Fruit fly (Drosophila melanogaster) whole organism, embryonic: ENCODE data around the gene MsrA.

Experiments
- Atf-2 ChIP-seq: fragments of 200-800 bp; sonication (Bioruptor generic); optimal IDR thresholded peaks from 2 replicates; lab custom pipeline; 2016; ENCODE audit warnings: missing biosample characterization, missing genetic modification characterization
- Blimp-1 ChIP-seq: fragments of 200-800 bp; sonication (Bioruptor generic); optimal IDR thresholded peaks from 3 replicates; lab custom pipeline; 2018; ENCODE audit warnings: missing biosample characterization, missing genetic modification characterization, mild to moderate bottlenecking, moderate library complexity, missing genetic modification reagents
- CG10267 ChIP-seq: fragments of 200-800 bp; sonication (Bioruptor generic); optimal IDR thresholded peaks from 2 replicates; lab custom pipeline; 2018; ENCODE audit warnings: missing biosample characterization, mild to moderate bottlenecking, missing genetic modification characterization, moderate library complexity
- CG10462 ChIP-seq: fragments of 200-800 bp; sonication (Bioruptor generic); optimal IDR thresholded peaks from 2 replicates; lab custom pipeline; 2016; ENCODE audit warnings: missing biosample characterization, missing genetic modification characterization
- CG10654 ChIP-seq: fragments of 200-800 bp; sonication (Bioruptor generic); optimal IDR thresholded peaks from 2 replicates; lab custom pipeline; 2016; ENCODE audit warnings: missing biosample characterization, missing genetic modification characterization
- CG10979 ChIP-seq: fragments of 200-800 bp; sonication (Bioruptor generic); optimal IDR thresholded peaks from 2 replicates; lab custom pipeline; 2018; ENCODE audit warnings: missing biosample characterization, mild to moderate bottlenecking, missing genetic modification characterization, moderate library complexity
- CG11696 ChIP-seq: fragments of 200-800 bp; sonication (Bioruptor generic); IDR thresholded peaks from 2 replicates; pipeline ENCODE4 v1.3.6; 2022; ENCODE audit warnings: missing biosample characterization, missing genetic modification characterization
- CG12219 ChIP-seq: fragments of 200-800 bp; sonication (Bioruptor generic); optimal IDR thresholded peaks from 3 replicates; lab custom pipeline; 2018; ENCODE audit warnings: missing biosample characterization, mild to moderate bottlenecking, missing genetic modification characterization
- CG13123 ChIP-seq: fragments of 200-800 bp; sonication (Bioruptor generic); optimal IDR thresholded peaks from 2 replicates; lab custom pipeline; 2016; ENCODE audit warnings: missing biosample characterization, missing genetic modification characterization
- CG13624 ChIP-seq: fragments of 200-800 bp; sonication (Bioruptor generic); optimal IDR thresholded peaks from 2 replicates; lab custom pipeline; 2016; ENCODE audit warnings: missing biosample characterization, missing genetic modification characterization
- CG14441 ChIP-seq: fragments of 200-800 bp; sonication (Bioruptor generic); IDR thresholded peaks from 2 replicates; pipeline ENCODE4 v1.3.6; 2022; ENCODE audit warnings: missing biosample characterization, missing genetic modification characterization
- CG15269 ChIP-seq: fragments of 200-800 bp; sonication (Bioruptor generic); optimal IDR thresholded peaks from 2 replicates; lab custom pipeline; 2018; ENCODE audit warnings: missing biosample characterization, mild to moderate bottlenecking, missing genetic modification characterization, moderate library complexity
- CG17186 ChIP-seq: fragments of 200-800 bp; sonication (Bioruptor generic); optimal IDR thresholded peaks from 3 replicates; lab custom pipeline; 2017; ENCODE audit warnings: missing biosample characterization, missing genetic modification reagents, missing genetic modification characterization
- CG17328 ChIP-seq: fragments of 200-800 bp; sonication (Bioruptor generic); IDR thresholded peaks from 2 replicates; pipeline ENCODE4 v1.3.6; 2022; ENCODE audit warnings: missing biosample characterization, missing genetic modification characterization
- CG17568 ChIP-seq: fragments of 200-800 bp; sonication (Bioruptor generic); optimal IDR thresholded peaks from 2 replicates; lab custom pipeline; 2018; ENCODE audit warnings: missing biosample characterization, mild to moderate bottlenecking, missing genetic modification characterization, moderate library complexity
- CG18476 ChIP-seq: fragments of 200-800 bp; sonication (Bioruptor generic); optimal IDR thresholded peaks from 2 replicates; lab custom pipeline; 2016; ENCODE audit warnings: missing biosample characterization, mild to moderate bottlenecking, missing genetic modification characterization
- CG2199 ChIP-seq: fragments of 200-800 bp; sonication (Bioruptor generic); IDR thresholded peaks from 3 replicates; pipeline ENCODE4 v1.3.6; 2022; ENCODE audit warnings: missing biosample characterization, missing genetic modification characterization
- CG2678 ChIP-seq: fragments of 200-800 bp; sonication (Bioruptor generic); optimal IDR thresholded peaks from 3 replicates; lab custom pipeline; 2019; ENCODE audit warnings: missing biosample characterization, mild to moderate bottlenecking, missing genetic modification characterization, moderate library complexity
- CG2875 ChIP-seq: fragments of 200-800 bp; sonication (Bioruptor generic); optimal IDR thresholded peaks from 2 replicates; lab custom pipeline; 2017; ENCODE audit warnings: missing biosample characterization, mild to moderate bottlenecking, missing genetic modification characterization, missing genetic modification reagents
- CG32772 ChIP-seq: fragments of 200-800 bp; sonication (Bioruptor generic); IDR thresholded peaks from 2 replicates; pipeline ENCODE4 v1.3.6; 2022; ENCODE audit warnings: missing biosample characterization, missing genetic modification characterization
- CG34224 ChIP-seq: fragments of 200-800 bp; sonication (Bioruptor generic); IDR thresholded peaks from 3 replicates; pipeline ENCODE4 v1.3.6; 2022; ENCODE audit warnings: missing biosample characterization, missing genetic modification characterization; ENCODE audit not compliant: partially characterized antibody
- CG5180 ChIP-seq: fragments of 200-800 bp; sonication (Bioruptor generic); optimal IDR thresholded peaks from 3 replicates; lab custom pipeline; 2017; ENCODE audit warnings: missing biosample characterization, missing genetic modification characterization, mild to moderate bottlenecking, moderate library complexity, missing genetic modification reagents
- CG6791 ChIP-seq: fragments of 200-800 bp; sonication (Bioruptor generic); IDR thresholded peaks from 3 replicates; pipeline ENCODE4 v1.3.6; 2022; ENCODE audit warnings: missing biosample characterization, missing genetic modification characterization; ENCODE audit not compliant: partially characterized antibody
- CG6813 ChIP-seq: fragments of 200-800 bp; sonication (Bioruptor generic); optimal IDR thresholded peaks from 2 replicates; lab custom pipeline; 2017; ENCODE audit warnings: missing biosample characterization, missing genetic modification characterization, mild to moderate bottlenecking, moderate library complexity, missing genetic modification reagents
- CG7745 ChIP-seq: fragments of 200-800 bp; sonication (Bioruptor generic); optimal IDR thresholded peaks from 2 replicates; lab custom pipeline; 2018; ENCODE audit warnings: missing biosample characterization, mild to moderate bottlenecking, missing genetic modification characterization, moderate library complexity
- CrebB ChIP-seq: fragments of 200-800 bp; sonication (Bioruptor generic); optimal IDR thresholded peaks from 3 replicates; lab custom pipeline; 2018; ENCODE audit warnings: missing biosample characterization, mild to moderate bottlenecking, missing genetic modification characterization
- Dbx ChIP-seq: fragments of 200-800 bp; sonication (Bioruptor generic); IDR thresholded peaks from 3 replicates; pipeline ENCODE4 v1.3.6; 2022; ENCODE audit warnings: missing biosample characterization, missing genetic modification characterization
- Dip2 ChIP-seq: fragments of 200-800 bp; sonication (Bioruptor generic); IDR thresholded peaks from 2 replicates; pipeline ENCODE4 v1.3.6; 2022; ENCODE audit warnings: missing biosample characterization, missing genetic modification characterization
- Dip3 ChIP-seq: fragments of 200-800 bp; sonication (Bioruptor generic); optimal IDR thresholded peaks from 3 replicates; lab custom pipeline; 2016; ENCODE audit warnings: missing biosample characterization, missing genetic modification characterization
- E2f2 ChIP-seq: fragments of 200-800 bp; sonication (Bioruptor generic); IDR thresholded peaks from 2 replicates; pipeline ENCODE4 v1.3.6; 2022; ENCODE audit warnings: missing biosample characterization, missing genetic modification characterization
- ERR ChIP-seq: fragments of 200-800 bp; sonication (Bioruptor generic); optimal IDR thresholded peaks from 2 replicates; lab custom pipeline; 2016; ENCODE audit warnings: missing biosample characterization, missing genetic modification characterization
- Ets97D ChIP-seq: fragments of 200-800 bp; sonication (Bioruptor generic); optimal IDR thresholded peaks from 3 replicates; lab custom pipeline; 2016; ENCODE audit warnings: missing biosample characterization, missing genetic modification characterization
- HHEX ChIP-seq: fragments of 200-800 bp; sonication (Bioruptor generic); optimal IDR thresholded peaks from 3 replicates; lab custom pipeline; 2017; ENCODE audit warnings: missing biosample characterization, mild to moderate bottlenecking, missing genetic modification characterization, missing genetic modification reagents
- Jarid2 ChIP-seq: fragments of 200-800 bp; sonication (Bioruptor generic); optimal IDR thresholded peaks from 3 replicates; lab custom pipeline; 2017; ENCODE audit warnings: mild to moderate bottlenecking, missing biosample characterization, missing genetic modification reagents, missing genetic modification characterization
- Lpt ChIP-seq: fragments of >200 bp; optimal IDR thresholded peaks from 2 replicates; lab custom pipeline; 2018; ENCODE audit warnings: missing biosample characterization, missing genetic modification characterization
- MTF-1 ChIP-seq: fragments of 200-800 bp; sonication (Bioruptor generic); optimal IDR thresholded peaks from 2 replicates; lab custom pipeline; 2018; ENCODE audit warnings: missing biosample characterization, mild to moderate bottlenecking, missing genetic modification characterization, borderline replicate concordance
- Med ChIP-seq: fragments of 200-800 bp; sonication (Bioruptor generic); peaks from one replicate; lab custom pipeline; 2016; ENCODE audit warnings: missing biosample characterization, missing genetic modification characterization, mild to moderate bottlenecking, inconsistent platforms, moderate library complexity
- Poxn ChIP-seq: fragments of 200-800 bp; sonication (Bioruptor generic); IDR thresholded peaks from 2 replicates; pipeline ENCODE4 v1.3.6; 2022; ENCODE audit warnings: missing biosample characterization, missing genetic modification characterization
- Six4 ChIP-seq: fragments of 200-800 bp; sonication (Bioruptor generic); optimal IDR thresholded peaks from 2 replicates; lab custom pipeline; 2016; ENCODE audit warnings: missing biosample characterization, missing genetic modification characterization
- Spps ChIP-seq: fragments of 200-800 bp; sonication (Bioruptor generic); optimal IDR thresholded peaks from 2 replicates; lab custom pipeline; 2018; ENCODE audit warnings: missing biosample characterization, mild to moderate bottlenecking, missing genetic modification characterization
- abd-A ChIP-seq: fragments of 200-800 bp; sonication (Bioruptor generic); optimal IDR thresholded peaks from 3 replicates; lab custom pipeline; 2019; ENCODE audit warnings: missing biosample characterization, mild to moderate bottlenecking, missing genetic modification characterization, moderate library complexity
- ara ChIP-seq: fragments of 200-800 bp; sonication (Bioruptor generic); IDR thresholded peaks from 2 replicates; pipeline ENCODE4 v1.3.6; 2022; ENCODE audit warnings: missing biosample characterization, missing genetic modification characterization
- ase ChIP-seq: fragments of 200-800 bp; sonication (Bioruptor generic); IDR thresholded peaks from 3 replicates; pipeline ENCODE4 v1.3.6; 2022; ENCODE audit warnings: missing biosample characterization, missing genetic modification characterization
- chif ChIP-seq, 2 experiments: fragments of 200-800 bp; sonication (Bioruptor generic); optimal IDR thresholded peaks; 3 replicates each; lab custom pipeline; 2016; ENCODE audit warnings: missing biosample characterization in 2 of 2, missing genetic modification characterization in 2 of 2
- gce ChIP-seq: fragments of 200-800 bp; sonication (Bioruptor generic); IDR thresholded peaks from 3 replicates; pipeline ENCODE4 v1.3.6; 2022; ENCODE audit warnings: missing biosample characterization, missing genetic modification characterization
- peb ChIP-seq: fragments of 200-800 bp; sonication (Bioruptor generic); IDR thresholded peaks from 2 replicates; pipeline ENCODE4 v1.3.6; 2022; ENCODE audit warnings: missing biosample characterization, missing genetic modification characterization
- phol ChIP-seq: fragments of 200-800 bp; sonication (Bioruptor generic); optimal IDR thresholded peaks from 3 replicates; lab custom pipeline; 2018; ENCODE audit warnings: missing biosample characterization, mild to moderate bottlenecking, missing genetic modification characterization, moderate library complexity
- pum ChIP-seq: fragments of 200-800 bp; sonication (Bioruptor generic); optimal IDR thresholded peaks from 2 replicates; lab custom pipeline; 2016; ENCODE audit warnings: missing biosample characterization, missing genetic modification characterization
- sob ChIP-seq: fragments of 200-800 bp; sonication (Bioruptor generic); IDR thresholded peaks from 2 replicates; pipeline ENCODE4 v1.3.6; 2022; ENCODE audit warnings: missing biosample characterization, missing genetic modification characterization
- vvl ChIP-seq: fragments of 200-800 bp; sonication (Bioruptor generic); IDR thresholded peaks from 2 replicates; pipeline ENCODE4 v1.3.6; 2022; ENCODE audit warnings: missing biosample characterization, missing genetic modification characterization

Gene MsrA

dm6 chr3L:15493886-15494598 is 16.8 kb upstream of the MsrA start (continued):
- no peak for TF ChIP-seq CG2199 (GFP tag; lab: Robert Waterston, UW)
- TF ChIP-seq CG11696 (GFP tag; lab: Robert Waterston, UW) = peak; percentile 77
- no peak for TF ChIP-seq CG10654 (GFP tag; lab: Kevin White, UChicago)
- TF ChIP-seq CG17568 = no peak
- no peak for TF ChIP-seq Ets97D (GFP tag; lab: Kevin White, UChicago)
- TF ChIP-seq CG17186 (GFP tag; lab: Kevin White, UChicago) = no peak
- no peak for TF ChIP-seq Spps (tag; lab: Kevin White, UChicago)
- TF ChIP-seq CG13123 (GFP tag; lab: Kevin White, UChicago) = no peak
- TF ChIP-seq ara (GFP tag; lab: Robert Waterston, UW) = no peak; the same call in 1 of the 2 replicates
- TF ChIP-seq Dip2 = no peak
- no peak for TF ChIP-seq E2f2 (GFP tag; lab: Robert Waterston, UW)
- no peak for TF ChIP-seq CG32772 (GFP tag; lab: Robert Waterston, UW)
- peak; percentile 43 for TF ChIP-seq CG2678
- TF ChIP-seq Six4 (GFP tag; lab: Kevin White, UChicago) = no peak
- peak; percentile 28 for TF ChIP-seq CG15269 (tag; lab: Kevin White, UChicago)
- no peak for TF ChIP-seq chif (GFP tag; optimal IDR thresholded peaks at IDR 0.05; lab: Kevin White, UChicago)
- TF ChIP-seq Dbx (GFP tag; lab: Robert Waterston, UW) = no peak
- TF ChIP-seq Jarid2 (GFP tag; lab: Kevin White, UChicago) = peak; percentile 3
- no peak for TF ChIP-seq vvl (GFP tag; lab: Robert Waterston, UW)
- no peak for TF ChIP-seq Dip3 (GFP tag; lab: Kevin White, UChicago)
- no peak for TF ChIP-seq CG10979 (tag; lab: Kevin White, UChicago)
- no peak for TF ChIP-seq CG5180
- no peak for TF ChIP-seq CG13624 (GFP tag; lab: Kevin White, UChicago)
- TF ChIP-seq CG7745 (tag; lab: Kevin White, UChicago) = no peak
- TF ChIP-seq CG10267 = peak; percentile 28
- TF ChIP-seq CG34224 = no peak
- TF ChIP-seq CG14441 (GFP tag; lab: Robert Waterston, UW) = peak; percentile 29; the same call in 1 of the 2 replicates
- no peak for TF ChIP-seq CG12219 (GFP tag; lab: Kevin White, UChicago)
- no peak for TF ChIP-seq abd-A
- TF ChIP-seq sob (GFP tag; lab: Robert Waterston, UW) = no peak
- no peak for TF ChIP-seq HHEX (GFP tag; lab: Kevin White, UChicago)
- TF ChIP-seq CG6813 = peak; percentile 35
- TF ChIP-seq CG10462 (GFP tag; lab: Kevin White, UChicago) = no peak
- TF ChIP-seq phol = peak; percentile 36
- no peak for TF ChIP-seq Lpt
- no peak for TF ChIP-seq peb
- peak; percentile 8 for TF ChIP-seq CG18476 (GFP tag; lab: Kevin White, UChicago)
- no peak; the same call in 2 of the 3 replicates for TF ChIP-seq ase (GFP tag; lab: Robert Waterston, UW)
- peak; percentile 37 for TF ChIP-seq Blimp-1
- TF ChIP-seq Med (GFP tag; lab: Kevin White, UChicago) = no peak
- TF ChIP-seq CG2875 (GFP tag; lab: Kevin White, UChicago) = no peak
- TF ChIP-seq Atf-2 = no peak
- TF ChIP-seq MTF-1 (GFP tag; lab: Kevin White, UChicago) = no peak
- no peak for TF ChIP-seq ERR (GFP tag; lab: Kevin White, UChicago)
- no peak; the same call in 2 of the 3 replicates for TF ChIP-seq CG6791 (GFP tag; lab: Robert Waterston, UW)
- TF ChIP-seq CG17328 = peak; percentile 55
- no peak for TF ChIP-seq pum (GFP tag; lab: Kevin White, UChicago)
- TF ChIP-seq gce (GFP tag; lab: Robert Waterston, UW) = no peak
- no peak for TF ChIP-seq CrebB (tag; lab: Kevin White, UChicago)
- TF ChIP-seq Poxn (GFP tag; lab: Robert Waterston, UW) = no peak
